Worm (Caenorhabditis elegans) whole organism, mixed stage, embryonic: ENCODE data around the gene fbxa-60.
A peak's percentile ranks its signal among the peaks of the same experiment; 100 is the strongest.

Source experiments
- bed-3 ChIP-seq: fragments of 200-800 bp; sonication (Bioruptor generic); optimal IDR thresholded peaks from 3 replicates; lab custom pipeline; 2018; ENCODE audit warnings: mild to moderate bottlenecking, missing genetic modification characterization, moderate library complexity, missing compliant biosample characterization
- elt-1 ChIP-seq: sonication (generic microtip); optimal IDR thresholded peaks from 2 replicates; lab custom pipeline; 2017; ENCODE audit warnings: missing genetic modification characterization, mild to moderate bottlenecking, missing compliant biosample characterization, antibody characterized with exemption, moderate library complexity, borderline replicate concordance; ENCODE audit not compliant: insufficient read depth
- elt-3 ChIP-seq: fragments of 150-350 bp; optimal IDR thresholded peaks from 2 replicates; lab custom pipeline; 2014; ENCODE audit warnings: missing biosample characterization, missing genetic modification characterization
- lin-13 ChIP-seq: fragments of 150-350 bp; optimal IDR thresholded peaks from 2 replicates; lab custom pipeline; 2014; ENCODE audit warnings: missing biosample characterization, missing genetic modification characterization
- mep-1 ChIP-seq: fragments of 150-350 bp; optimal IDR thresholded peaks from 2 replicates; lab custom pipeline; 2017; ENCODE audit warnings: missing biosample characterization, missing genetic modification reagents, missing genetic modification characterization, inconsistent platforms
- nhr-76 ChIP-seq: sonication (generic microtip); optimal IDR thresholded peaks from 2 replicates; lab custom pipeline; 2017; ENCODE audit warnings: missing biosample characterization, missing genetic modification characterization
- pha-4 ChIP-seq: fragments of 150-350 bp; optimal IDR thresholded peaks from 2 replicates; lab custom pipeline; 2018; ENCODE audit warnings: missing biosample characterization, missing genetic modification reagents, missing genetic modification characterization
- snpc-4 ChIP-seq: fragments of 150-350 bp; optimal IDR thresholded peaks from 2 replicates; lab custom pipeline; 2014; ENCODE audit warnings: missing biosample characterization, missing genetic modification characterization
- unc-120 ChIP-seq: sonication (generic microtip); optimal IDR thresholded peaks from 2 replicates; lab custom pipeline; 2017; ENCODE audit warnings: missing genetic modification characterization, missing compliant biosample characterization; ENCODE audit not compliant: poor library complexity, severe bottlenecking
- ztf-11 ChIP-seq: fragments of 150-350 bp; optimal IDR thresholded peaks from 2 replicates; lab custom pipeline; 2014; ENCODE audit warnings: missing biosample characterization, missing genetic modification characterization

ce11 chrIII:981960-982359 is 35.9 kb upstream of the fbxa-60 start:
- TF ChIP-seq nhr-76 (tag; lab: Kevin White, UChicago) (no peak), bed-3 (GFP tag; lab: Kevin White, UChicago) (no peak), lin-13 (tag; lab: Kevin White, UChicago) (peak; percentile 12), pha-4 (peak; percentile 50), ztf-11 (no peak), snpc-4 (no peak), elt-1 (tag; lab: Kevin White, UChicago) (no peak), elt-3 (peak; percentile 4), unc-120 (tag; lab: Kevin White, UChicago) (no peak), mep-1 (tag; lab: Kevin White, UChicago) (no peak)
